Fruit fly (Drosophila melanogaster): ENCODE results near the gene Glyat.

- TF ChIP-seq CG8159 (tag; optimal IDR thresholded peaks at IDR 0.05): no peak
- TF ChIP-seq CG32121 (GFP tag; IDR thresholded peaks at IDR 0.05): no peak
- TF ChIP-seq CG10348 (GFP tag; IDR thresholded peaks at IDR 0.05): no peak
- no peak for TF ChIP-seq CG4496 (GFP tag; IDR thresholded peaks at IDR 0.05)
- TF ChIP-seq CG13204 (GFP tag; optimal IDR thresholded peaks at IDR 0.05): no peak
- no peak for TF ChIP-seq CG15710 (tag; optimal IDR thresholded peaks at IDR 0.05)
- no peak for TF ChIP-seq CG14655 (GFP tag; optimal IDR thresholded peaks at IDR 0.05)
- no peak for TF ChIP-seq D1 (tag; optimal IDR thresholded peaks at IDR 0.05)
Observed at dm6 chr2L:7989868-7990267, 20.6 kb downstream of the Glyat start.

Measured in whole organism, pupa.